Worm (Caenorhabditis elegans): ENCODE data around the gene ZC449.8.

- TF ChIP-seq K02D7.2 (tag; optimal IDR thresholded peaks at IDR 0.05) = no peak
- no peak for TF ChIP-seq tbx-2 (tag; optimal IDR thresholded peaks at IDR 0.05)
Measured at ce11 chrX:4981579-4981978, 34.3 kb upstream of the ZC449.8 start.

Measured in whole organism, late embryonic.